Worm (Caenorhabditis elegans) whole organism, midembryonic: ENCODE data around the gene ZK688.7.

Experiments used
- T22C8.4 ChIP-seq: fragments of 200-800 bp; sonication (Bioruptor generic); IDR thresholded peaks from 2 replicates; pipeline ENCODE4 v1.3.6; 2022; ENCODE audit warnings: missing genetic modification characterization, missing compliant biosample characterization
- cog-1 ChIP-seq: sonication (generic microtip); optimal IDR thresholded peaks from 2 replicates; lab custom pipeline; 2016; ENCODE audit warnings: missing genetic modification characterization, missing compliant biosample characterization
- flt-1 ChIP-seq: fragments of 200-800 bp; sonication (Bioruptor generic); IDR thresholded peaks from 2 replicates; pipeline ENCODE4 v1.3.6; 2022; ENCODE audit warnings: missing genetic modification characterization, missing compliant biosample characterization
- klf-2 ChIP-seq: fragments of 200-800 bp; sonication (Bioruptor generic); conservative IDR thresholded peaks from 2 replicates; pipeline ENCODE4 v1.3.6; 2022; ENCODE audit warnings: missing genetic modification reagents, missing genetic modification characterization, missing compliant biosample characterization
- med-1 ChIP-seq: sonication (generic microtip); optimal IDR thresholded peaks from 2 replicates; lab custom pipeline; 2017; ENCODE audit warnings: missing genetic modification characterization, mild to moderate bottlenecking, missing compliant biosample characterization, antibody characterized with exemption, missing genetic modification reagents; ENCODE audit not compliant: insufficient read depth
- ref-1 ChIP-seq: fragments of 200-800 bp; sonication (Bioruptor generic); conservative IDR thresholded peaks from 2 replicates; pipeline ENCODE4 v1.3.6; 2022; ENCODE audit warnings: missing genetic modification reagents, missing genetic modification characterization, missing compliant biosample characterization
- tab-1 ChIP-seq: fragments of 200-800 bp; sonication (Bioruptor generic); IDR thresholded peaks from 2 replicates; pipeline ENCODE4 v1.3.6; 2022; ENCODE audit warnings: missing genetic modification characterization, missing compliant biosample characterization
- ztf-23 ChIP-seq: fragments of 200-800 bp; sonication (Bioruptor generic); IDR thresholded peaks from 2 replicates; pipeline ENCODE4 v1.3.6; 2022; ENCODE audit warnings: missing genetic modification reagents, missing genetic modification characterization, missing compliant biosample characterization
- ztf-29 ChIP-seq: fragments of 200-800 bp; sonication (Bioruptor generic); IDR thresholded peaks from 2 replicates; pipeline ENCODE4 v1.3.6; 2022; ENCODE audit warnings: missing genetic modification reagents, missing genetic modification characterization, missing compliant biosample characterization

Gene ZK688.7

ce11 chrIII:7894724-7895123, 16.7 kb downstream of the ZK688.7 start, which contains the start of gene ZK688.4:
ZK688.4 (plus strand) TSS chrIII:7895024.
- TF ChIP-seq med-1 (GFP tag; lab: Kevin White, UChicago) = no peak
- TF ChIP-seq flt-1 = no peak
- no peak for TF ChIP-seq ztf-23
- no peak for TF ChIP-seq ztf-29
- TF ChIP-seq T22C8.4 (GFP tag; lab: Robert Waterston, UW) = no peak
- TF ChIP-seq cog-1 (tag; lab: Kevin White, UChicago) = no peak
- TF ChIP-seq tab-1 (GFP tag; lab: Robert Waterston, UW) = no peak
- no peak for TF ChIP-seq ref-1 (GFP tag; lab: Robert Waterston, UW)
- no peak for TF ChIP-seq klf-2 (GFP tag; lab: Robert Waterston, UW)

ce11 chrIII:7893224-7893623, 18.2 kb downstream of the ZK688.7 start:
- TF ChIP-seq ztf-23 = no peak

- TF ChIP-seq cog-1 (tag; lab: Kevin White, UChicago) = no peak
- TF ChIP-seq med-1 (GFP tag; lab: Kevin White, UChicago) = no peak
- TF ChIP-seq flt-1 = no peak
- TF ChIP-seq ztf-29 = no peak
- TF ChIP-seq klf-2 (GFP tag; lab: Robert Waterston, UW) = no peak
- no peak for TF ChIP-seq T22C8.4 (GFP tag; lab: Robert Waterston, UW)
- no peak for TF ChIP-seq ztf-23
- no peak for TF ChIP-seq ref-1 (GFP tag; lab: Robert Waterston, UW)
- no peak for TF ChIP-seq tab-1 (GFP tag; lab: Robert Waterston, UW)
Observed at ce11 chrIII:7892333-7892732, 19.1 kb downstream of the ZK688.7 start.

- TF ChIP-seq ztf-23 (0 out of 2 replicates have a peak, but pooled peaks have one; percentile 51), T22C8.4 (GFP tag; lab: Robert Waterston, UW) (no peak), flt-1 (no peak), cog-1 (tag; lab: Kevin White, UChicago) (peak; percentile 10)
Observed at ce11 chrIII:7891573-7892306, 19.7 kb downstream of the ZK688.7 start, which contains the start of the genes ZK688.5 and fahd-1. ZK688.5 (minus strand) TSS chrIII:7891623. fahd-1 (plus strand) TSS chrIII:7892256.

ce11 chrIII:7889036-7889435, 22.4 kb downstream of the ZK688.7 start:
- TF ChIP-seq ref-1 (GFP tag; lab: Robert Waterston, UW) = no peak
- TF ChIP-seq T22C8.4 (GFP tag; lab: Robert Waterston, UW) = no peak
- TF ChIP-seq tab-1 (GFP tag; lab: Robert Waterston, UW) = no peak
- TF ChIP-seq flt-1 = no peak
- no peak for TF ChIP-seq cog-1 (tag; lab: Kevin White, UChicago)
- TF ChIP-seq ztf-23 = no peak

- TF ChIP-seq flt-1 (no peak), klf-2 (GFP tag; lab: Robert Waterston, UW) (no peak), ref-1 (GFP tag; lab: Robert Waterston, UW) (no peak), tab-1 (GFP tag; lab: Robert Waterston, UW) (no peak), T22C8.4 (GFP tag; lab: Robert Waterston, UW) (no peak), med-1 (GFP tag; lab: Kevin White, UChicago) (no peak), cog-1 (tag; lab: Kevin White, UChicago) (no peak), ztf-23 (no peak), ztf-29 (no peak)
Observed at ce11 chrIII:7884863-7885262, 26.6 kb downstream of the ZK688.7 start, which contains the start of gene ZK688.11. ZK688.11 (minus strand) TSS chrIII:7884963.

ce11 chrIII:7882900-7883299, 28.5 kb downstream of the ZK688.7 start, which contains the start of gene ZK688.9:
ZK688.9 (minus strand) TSS chrIII:7883000.
- TF ChIP-seq ref-1 (GFP tag; lab: Robert Waterston, UW) = no peak
- TF ChIP-seq klf-2 (GFP tag; lab: Robert Waterston, UW) = no peak
- no peak for TF ChIP-seq flt-1
- TF ChIP-seq ztf-23 = no peak
- no peak for TF ChIP-seq med-1 (GFP tag; lab: Kevin White, UChicago)
- TF ChIP-seq T22C8.4 (GFP tag; lab: Robert Waterston, UW) = no peak

- TF ChIP-seq ztf-23 (no peak), ztf-29 (no peak), tab-1 (GFP tag; lab: Robert Waterston, UW) (no peak), ref-1 (GFP tag; lab: Robert Waterston, UW) (no peak), cog-1 (tag; lab: Kevin White, UChicago) (no peak), flt-1 (no peak), T22C8.4 (GFP tag; lab: Robert Waterston, UW) (no peak), klf-2 (GFP tag; lab: Robert Waterston, UW) (no peak), med-1 (GFP tag; lab: Kevin White, UChicago) (no peak)
Observed at ce11 chrIII:7880132-7880715, 31.2 kb downstream of the ZK688.7 start.

- TF ChIP-seq tab-1 (GFP tag; lab: Robert Waterston, UW) (no peak), ztf-29 (no peak), cog-1 (tag; lab: Kevin White, UChicago) (no peak), flt-1 (no peak), T22C8.4 (GFP tag; lab: Robert Waterston, UW) (no peak), ref-1 (GFP tag; lab: Robert Waterston, UW) (no peak), klf-2 (GFP tag; lab: Robert Waterston, UW) (no peak), med-1 (GFP tag; lab: Kevin White, UChicago) (no peak), ztf-23 (no peak)
Observed at ce11 chrIII:7878852-7879329, 32.5 kb downstream of the ZK688.7 start, which contains the start of gene sup-18. sup-18 (minus strand) TSS chrIII:7878902.
